Fruit fly (Drosophila melanogaster): ENCODE results near the gene Rab11.

The Rab11 gene

dm6 chr3R:21161620-21162029, 50.4 kb downstream of the Rab11 start (continued):
- TF ChIP-seq inv (GFP tag; IDR thresholded peaks at IDR 0.05; ENCODE audit: partially characterized antibody) (no peak), MBD-R2 (GFP tag; IDR thresholded peaks at IDR 0.05) (no peak), CG17328 (GFP tag; IDR thresholded peaks at IDR 0.05) (peak; percentile 52), ftz-f1 (GFP tag; optimal IDR thresholded peaks at IDR 0.05) (no peak), zen (tag; optimal IDR thresholded peaks at IDR 0.05) (no peak), Fer3 (tag; optimal IDR thresholded peaks at IDR 0.05) (peak; percentile 29), CG4424 (GFP tag; optimal IDR thresholded peaks at IDR 0.05) (no peak), CG2199 (GFP tag; IDR thresholded peaks at IDR 0.05) (peak; percentile 62; the same call in 1 of the 3 replicates), CG4820 (GFP tag; optimal IDR thresholded peaks at IDR 0.05) (no peak), D19A (tag; optimal IDR thresholded peaks at IDR 0.05) (peak; percentile 94), CG2678 (tag; optimal IDR thresholded peaks at IDR 0.05) (peak; percentile 53), Dref (GFP tag; IDR thresholded peaks at IDR 0.05) (no peak), CG3838 (GFP tag; optimal IDR thresholded peaks at IDR 0.05) (no peak), hbn (GFP tag; IDR thresholded peaks at IDR 0.05; ENCODE audit: partially characterized antibody) (no peak), CG8359 (GFP tag; optimal IDR thresholded peaks at IDR 0.05; ENCODE audit: borderline replicate concordance) (no peak), CG11695 (GFP tag; IDR thresholded peaks at IDR 0.05) (no peak; the same call in 2 of the 3 replicates), Gug (GFP tag; IDR thresholded peaks at IDR 0.05) (no peak), Hsf (GFP tag; optimal IDR thresholded peaks at IDR 0.05) (peak; percentile 19), Eip74EF (GFP tag; optimal IDR thresholded peaks at IDR 0.05) (no peak), nau (GFP tag; optimal IDR thresholded peaks at IDR 0.05) (no peak), Rx (GFP tag; IDR thresholded peaks at IDR 0.05) (no peak), pita (GFP tag; optimal IDR thresholded peaks at IDR 0.05) (no peak), Side (GFP tag; optimal IDR thresholded peaks at IDR 0.05) (peak; percentile 0), fd96Cb (tag; optimal IDR thresholded peaks at IDR 0.05) (no peak), CG4328 (GFP tag; optimal IDR thresholded peaks at IDR 0.05) (no peak), CG12659 (GFP tag; optimal IDR thresholded peaks at IDR 0.05) (peak; percentile 31), jing (GFP tag; optimal IDR thresholded peaks at IDR 0.05) (peak; percentile 13), hb (GFP tag; IDR thresholded peaks at IDR 0.05; ENCODE audit: partially characterized antibody) (no peak), CG13894 (tag; optimal IDR thresholded peaks at IDR 0.05) (no peak), Max (GFP tag; optimal IDR thresholded peaks at IDR 0.05) (no peak), yki (optimal IDR thresholded peaks at IDR 0.05) (no peak), chn (GFP tag; optimal IDR thresholded peaks at IDR 0.05) (no peak), gro (GFP tag; optimal IDR thresholded peaks at IDR 0.05) (peak; percentile 69), sr (GFP tag; IDR thresholded peaks at IDR 0.05) (no peak), ato (GFP tag; IDR thresholded peaks at IDR 0.05; ENCODE audit: partially characterized antibody) (no peak), CG8944 (GFP tag; optimal IDR thresholded peaks at IDR 0.05) (peak; percentile 2), CG10565 (GFP tag; optimal IDR thresholded peaks at IDR 0.05) (no peak), Tbp (GFP tag; optimal IDR thresholded peaks at IDR 0.05) (no peak), Ada2b (GFP tag; IDR thresholded peaks at IDR 0.05) (peak; percentile 41; the same call in 1 of the 2 replicates), al (GFP tag; IDR thresholded peaks at IDR 0.05) (no peak), Bgb (GFP tag; IDR thresholded peaks at IDR 0.05; ENCODE audit: partially characterized antibody) (no peak), CG12236 (GFP tag; optimal IDR thresholded peaks at IDR 0.05) (no peak), sens-2 (GFP tag; IDR thresholded peaks at IDR 0.05) (no peak), pros (GFP tag; optimal IDR thresholded peaks at IDR 0.05) (no peak), cad (GFP tag; optimal IDR thresholded peaks at IDR 0.05) (no peak), D19B (GFP tag; optimal IDR thresholded peaks at IDR 0.05) (no peak), GATAe (GFP tag; conservative IDR thresholded peaks at IDR 0.05) (peak; percentile 28; the same call in 1 of the 2 replicates), CG12744 (GFP tag; optimal IDR thresholded peaks at IDR 0.05) (peak; percentile 3), CG14710 (tag; optimal IDR thresholded peaks at IDR 0.05) (no peak), CG14441 (GFP tag; IDR thresholded peaks at IDR 0.05) (peak; percentile 61), tio (GFP tag; optimal IDR thresholded peaks at IDR 0.05) (no peak)

Measured in whole organism, embryonic.